Fruit fly (Drosophila melanogaster) S2 (cell line): ENCODE data around the gene sina.

Experiments
- CG8478 ChIP-seq: fragments of >200 bp; optimal IDR thresholded peaks from 2 replicates; lab custom pipeline; 2018
- CTCF ChIP-seq, 2 experiments: fragments of >200 bp; optimal IDR thresholded peaks; 2 replicates each; lab custom pipeline; 2018

DNA sequence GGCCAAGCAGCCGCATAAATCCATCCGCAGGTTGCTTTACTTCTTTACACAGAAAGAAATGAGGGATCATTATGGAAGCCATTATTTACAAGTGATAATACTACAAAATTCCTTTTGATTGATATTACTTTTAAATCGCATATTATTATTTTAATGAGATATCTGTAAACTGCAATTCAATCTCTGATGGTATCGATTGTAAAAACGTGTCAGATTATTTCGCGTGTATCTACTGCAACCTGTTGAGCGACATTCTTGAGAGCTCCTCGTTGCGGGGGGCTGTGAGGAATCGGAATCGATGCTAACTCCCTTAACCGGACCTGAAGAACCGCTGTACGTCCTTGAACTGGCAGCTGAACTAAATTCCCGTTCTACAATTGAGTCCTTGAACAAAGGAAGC is 35.5 kb upstream of the sina start:
- TF ChIP-seq CG8478 (lab: Kevin White, UChicago) (no peak), CTCF (optimal IDR thresholded peaks at IDR 0.05; lab: Kevin White, UChicago) (no peak)
